Worm (Caenorhabditis elegans) whole organism, late embryonic: ENCODE results near the gene clc-9.

Source experiments
- ahr-1 ChIP-seq: sonication (generic microtip); optimal IDR thresholded peaks from 2 replicates; lab custom pipeline; 2016; ENCODE audit warnings: missing genetic modification characterization, missing compliant biosample characterization
- ceh-9 ChIP-seq: sonication (generic microtip); optimal IDR thresholded peaks from 2 replicates; lab custom pipeline; 2016; ENCODE audit warnings: mild to moderate bottlenecking, missing genetic modification characterization, inconsistent platforms, missing compliant biosample characterization
- dve-1 ChIP-seq: sonication (generic microtip); optimal IDR thresholded peaks from 2 replicates; lab custom pipeline; 2017; ENCODE audit warnings: antibody characterized with exemption, mild to moderate bottlenecking, missing genetic modification characterization, missing compliant biosample characterization
- elt-4 ChIP-seq: sonication (generic microtip); optimal IDR thresholded peaks from 2 replicates; lab custom pipeline; 2016; ENCODE audit warnings: missing genetic modification characterization, missing compliant biosample characterization
- mec-3 ChIP-seq: sonication (generic microtip); optimal IDR thresholded peaks from 2 replicates; lab custom pipeline; 2016; ENCODE audit warnings: borderline replicate concordance, missing genetic modification characterization, missing compliant biosample characterization
- pqm-1 ChIP-seq: sonication (generic microtip); optimal IDR thresholded peaks from 2 replicates; lab custom pipeline; 2016; ENCODE audit warnings: missing genetic modification characterization, missing compliant biosample characterization
- pros-1 ChIP-seq: fragments of 150-350 bp; optimal IDR thresholded peaks from 2 replicates; lab custom pipeline; 2014; ENCODE audit warnings: missing biosample characterization, missing genetic modification reagents, missing genetic modification characterization

ce11 chrIV:11146492-11146891 lies 33.8 kb downstream of the clc-9 start:
- no peak for TF ChIP-seq pros-1 (tag; lab: Kevin White, UChicago)
- TF ChIP-seq mec-3 (tag; lab: Kevin White, UChicago), result no peak
- no peak for TF ChIP-seq elt-4 (tag; lab: Kevin White, UChicago)
- TF ChIP-seq dve-1 (tag; lab: Kevin White, UChicago), result no peak
- TF ChIP-seq ahr-1 (tag; lab: Kevin White, UChicago), result no peak
- no peak for TF ChIP-seq pqm-1
- no peak for TF ChIP-seq ceh-9 (tag; lab: Kevin White, UChicago)
